Worm (Caenorhabditis elegans): Measurements from ENCODE around the gene T20D4.15.

DNA sequence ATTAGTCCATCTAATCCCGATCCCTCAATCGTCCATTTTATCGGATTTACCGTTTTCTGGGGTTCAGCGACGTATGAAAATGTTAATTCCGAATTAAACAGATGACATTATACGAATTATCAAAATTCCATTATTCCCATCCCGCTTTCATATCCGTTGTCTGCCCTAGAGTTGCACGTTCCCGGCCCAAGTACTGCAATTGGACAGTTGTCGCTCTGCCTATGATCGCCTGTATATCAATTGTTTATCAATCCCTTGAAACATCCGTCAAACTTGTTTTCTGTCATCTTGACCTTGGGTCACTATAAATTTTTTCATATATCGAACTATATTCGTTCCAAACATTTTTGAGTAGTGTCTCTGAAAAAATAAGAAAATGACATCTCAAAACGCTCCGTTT is 36.3 kb downstream of the T20D4.15 start, which contains the start of gene C04E12.5:
- no peak for TF ChIP-seq snpc-4 (tag; optimal IDR thresholded peaks at IDR 0.05)
- no peak for TF ChIP-seq sma-9 (GFP tag; optimal IDR thresholded peaks at IDR 0.05)
- TF ChIP-seq sma-9 (tag; optimal IDR thresholded peaks at IDR 0.05) = no peak
- TF ChIP-seq unc-62 (GFP tag; optimal IDR thresholded peaks at IDR 0.05) = no peak
- TF ChIP-seq skn-1 (tag; optimal IDR thresholded peaks at IDR 0.05) = no peak
- no peak for TF ChIP-seq R02D3.7 (tag; optimal IDR thresholded peaks at IDR 0.05)
- no peak for TF ChIP-seq zag-1 (tag; optimal IDR thresholded peaks at IDR 0.05)

All from whole organism, L2 larva.